Worm (Caenorhabditis elegans): ENCODE results near the gene F28B4.3.

- TF ChIP-seq T22C8.4 (GFP tag; IDR thresholded peaks at IDR 0.05), result no peak
- 0 out of 2 replicates have a peak, but pooled peaks have one; percentile 7 for TF ChIP-seq flt-1 (GFP tag; IDR thresholded peaks at IDR 0.05)
- no peak for TF ChIP-seq klf-2 (GFP tag; conservative IDR thresholded peaks at IDR 0.05)
- TF ChIP-seq ztf-29 (GFP tag; IDR thresholded peaks at IDR 0.05), result no peak
- TF ChIP-seq ztf-23 (GFP tag; IDR thresholded peaks at IDR 0.05), result no peak
- TF ChIP-seq tab-1 (GFP tag; IDR thresholded peaks at IDR 0.05), result no peak
- TF ChIP-seq med-1 (GFP tag; optimal IDR thresholded peaks at IDR 0.05; ENCODE audit: insufficient read depth), result no peak
Measured at ce11 chrX:3258842-3259241, 23.6 kb upstream of the F28B4.3 start, which contains the start of gene lbp-1.

Measured in whole organism, midembryonic.